Worm (Caenorhabditis elegans): ENCODE data around the gene npr-11.
A peak's percentile ranks its signal among the peaks of the same experiment; 100 is the strongest.

Gene npr-11

ce11 chrX:1265336-1265735, 9.9 kb upstream of the npr-11 start:
- TF ChIP-seq ceh-13 (GFP tag; optimal IDR thresholded peaks at IDR 0.05) (no peak), sea-1 (GFP tag; conservative IDR thresholded peaks at IDR 0.05) (no peak), ama-1 (optimal IDR thresholded peaks at IDR 0.05) (no peak), pes-1 (GFP tag; IDR thresholded peaks at IDR 0.05) (no peak), tbx-37 (GFP tag; conservative IDR thresholded peaks at IDR 0.05) (no peak), tbx-11 (GFP tag; IDR thresholded peaks at IDR 0.05) (no peak), aly-1 (tag; optimal IDR thresholded peaks at IDR 0.05) (no peak), B0310.2 (tag; optimal IDR thresholded peaks at IDR 0.05) (no peak), tra-4 (tag; optimal IDR thresholded peaks at IDR 0.05) (no peak), hmbx-1 (tag; optimal IDR thresholded peaks at IDR 0.05) (no peak), hnd-1 (tag; optimal IDR thresholded peaks at IDR 0.05) (no peak), ets-7 (tag; optimal IDR thresholded peaks at IDR 0.05) (no peak), ceh-36 (tag; optimal IDR thresholded peaks at IDR 0.05) (no peak), hmg-4 (GFP tag; optimal IDR thresholded peaks at IDR 0.05) (no peak), flt-1 (GFP tag; IDR thresholded peaks at IDR 0.05) (no peak), scrt-1 (GFP tag; IDR thresholded peaks at IDR 0.05) (no peak), F13C5.2 (tag; optimal IDR thresholded peaks at IDR 0.05) (no peak)

DNA sequence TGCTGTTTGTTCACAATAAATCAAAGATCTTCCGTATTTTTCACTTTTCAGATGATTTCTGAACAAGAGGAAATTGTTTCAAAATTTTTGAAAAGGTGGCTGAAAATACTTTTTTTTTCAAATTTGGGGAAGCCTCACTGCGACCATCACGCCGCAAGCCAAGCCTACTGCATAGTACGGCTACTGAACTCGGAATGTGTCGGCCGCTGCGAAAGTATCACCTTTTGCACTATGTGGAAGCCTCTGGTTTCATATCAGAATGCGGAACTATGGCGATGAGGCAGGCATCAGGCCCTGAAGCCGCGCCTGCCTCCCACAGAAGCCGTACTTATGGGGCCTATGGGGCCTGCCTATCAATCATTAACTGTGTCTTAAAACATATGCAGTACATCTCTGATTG, 2.2 kb upstream of the npr-11 start:
- TF ChIP-seq hmg-4 (GFP tag; optimal IDR thresholded peaks at IDR 0.05): no peak
- no peak for TF ChIP-seq tra-4 (tag; optimal IDR thresholded peaks at IDR 0.05)

DNA sequence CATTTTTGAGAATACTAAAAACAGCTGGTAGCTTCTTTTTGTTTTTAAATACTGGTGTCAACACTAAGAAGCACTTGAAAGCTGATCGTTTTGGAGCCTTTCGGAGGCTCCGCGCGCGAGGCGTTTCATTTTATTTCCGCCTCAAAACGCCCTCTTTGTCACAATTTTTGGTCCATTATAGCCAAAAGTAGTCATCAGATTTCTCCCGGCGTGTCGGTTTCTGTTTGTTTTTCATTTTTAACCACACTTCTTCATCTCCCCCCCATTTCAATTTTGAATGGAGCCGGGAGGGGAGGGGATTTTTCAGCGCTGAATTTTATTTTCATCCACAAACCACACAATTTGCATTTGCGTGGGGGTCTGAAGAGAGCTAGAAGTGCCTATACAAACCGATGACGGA, 5.7 kb downstream of the npr-11 start, which contains the start of gene C25G6.4:
Gene C25G6.4 (minus strand): TSS at position 101 of the 400 bp plus-strand sequence.
- TF ChIP-seq scrt-1 (GFP tag; IDR thresholded peaks at IDR 0.05) (no peak), ets-7 (tag; optimal IDR thresholded peaks at IDR 0.05) (no peak), B0310.2 (tag; optimal IDR thresholded peaks at IDR 0.05) (no peak), flt-1 (GFP tag; IDR thresholded peaks at IDR 0.05) (no peak), ama-1 (optimal IDR thresholded peaks at IDR 0.05) (no peak), tra-4 (tag; optimal IDR thresholded peaks at IDR 0.05) (no peak), hmbx-1 (tag; optimal IDR thresholded peaks at IDR 0.05) (no peak), sea-1 (GFP tag; conservative IDR thresholded peaks at IDR 0.05) (no peak), tbx-11 (GFP tag; IDR thresholded peaks at IDR 0.05) (no peak), F13C5.2 (tag; optimal IDR thresholded peaks at IDR 0.05) (no peak)

DNA sequence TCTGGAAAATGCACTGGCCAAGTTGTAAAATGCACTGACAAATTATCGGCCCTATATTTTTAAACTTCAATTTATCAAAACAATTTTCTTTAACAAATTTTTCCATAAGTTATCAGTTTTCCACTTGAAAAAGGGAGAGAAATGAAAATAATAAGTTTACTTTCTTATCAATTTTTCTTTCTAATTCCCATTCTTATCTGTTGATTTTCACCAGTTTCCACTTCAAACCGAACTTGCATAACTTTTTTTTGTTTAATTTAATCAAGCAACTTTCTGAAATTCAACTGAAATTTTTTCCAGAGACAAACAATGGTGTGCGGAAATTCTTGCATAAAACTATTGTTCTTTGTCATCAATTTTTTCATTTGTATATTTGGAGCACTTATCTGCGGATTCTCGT, 9.7 kb downstream of the npr-11 start, which contains the start of gene tsp-9:
Gene tsp-9 (plus strand): TSS at position 301 of the 400 bp plus-strand sequence.
- TF ChIP-seq F13C5.2 (tag; optimal IDR thresholded peaks at IDR 0.05) (no peak), hmg-4 (GFP tag; optimal IDR thresholded peaks at IDR 0.05) (no peak), B0310.2 (tag; optimal IDR thresholded peaks at IDR 0.05) (no peak), scrt-1 (GFP tag; IDR thresholded peaks at IDR 0.05) (no peak), hnd-1 (tag; optimal IDR thresholded peaks at IDR 0.05) (no peak), tra-4 (tag; optimal IDR thresholded peaks at IDR 0.05) (no peak), tbx-11 (GFP tag; IDR thresholded peaks at IDR 0.05) (no peak), ceh-36 (tag; optimal IDR thresholded peaks at IDR 0.05) (no peak), ama-1 (optimal IDR thresholded peaks at IDR 0.05) (no peak), hmbx-1 (tag; optimal IDR thresholded peaks at IDR 0.05) (no peak), tbx-37 (GFP tag; conservative IDR thresholded peaks at IDR 0.05) (no peak), pes-1 (GFP tag; IDR thresholded peaks at IDR 0.05) (no peak), flt-1 (GFP tag; IDR thresholded peaks at IDR 0.05) (no peak)

- TF ChIP-seq aly-1 (tag; optimal IDR thresholded peaks at IDR 0.05): no peak
- TF ChIP-seq hmg-4 (GFP tag; optimal IDR thresholded peaks at IDR 0.05): peak; percentile 30
- TF ChIP-seq hnd-1 (tag; optimal IDR thresholded peaks at IDR 0.05): no peak
- TF ChIP-seq flt-1 (GFP tag; IDR thresholded peaks at IDR 0.05): no peak
- TF ChIP-seq tra-4 (tag; optimal IDR thresholded peaks at IDR 0.05): no peak
Observed at ce11 chrX:1244235-1244634, 11.2 kb downstream of the npr-11 start.

ce11 chrX:1242763-1243162, 12.7 kb downstream of the npr-11 start:
- TF ChIP-seq hmbx-1 (tag; optimal IDR thresholded peaks at IDR 0.05) (no peak), aly-1 (tag; optimal IDR thresholded peaks at IDR 0.05) (no peak), F13C5.2 (tag; optimal IDR thresholded peaks at IDR 0.05) (no peak), scrt-1 (GFP tag; IDR thresholded peaks at IDR 0.05) (no peak), ceh-36 (tag; optimal IDR thresholded peaks at IDR 0.05) (no peak), hnd-1 (tag; optimal IDR thresholded peaks at IDR 0.05) (no peak), ets-7 (tag; optimal IDR thresholded peaks at IDR 0.05) (no peak), sea-1 (GFP tag; conservative IDR thresholded peaks at IDR 0.05) (no peak), ceh-13 (GFP tag; optimal IDR thresholded peaks at IDR 0.05) (no peak), B0310.2 (tag; optimal IDR thresholded peaks at IDR 0.05) (no peak), hmg-4 (GFP tag; optimal IDR thresholded peaks at IDR 0.05) (no peak), tbx-11 (GFP tag; IDR thresholded peaks at IDR 0.05) (no peak)

- TF ChIP-seq tbx-11 (GFP tag; IDR thresholded peaks at IDR 0.05) (no peak), ceh-13 (GFP tag; optimal IDR thresholded peaks at IDR 0.05) (no peak), tra-4 (tag; optimal IDR thresholded peaks at IDR 0.05) (no peak), ceh-36 (tag; optimal IDR thresholded peaks at IDR 0.05) (no peak), tbx-37 (GFP tag; conservative IDR thresholded peaks at IDR 0.05) (no peak), hmg-4 (GFP tag; optimal IDR thresholded peaks at IDR 0.05) (no peak), hnd-1 (tag; optimal IDR thresholded peaks at IDR 0.05) (no peak)
Observed at ce11 chrX:1238803-1239202, 16.6 kb downstream of the npr-11 start, which contains the start of gene C25G6.3. C25G6.3 (minus strand) TSS chrX:1238903.

ce11 chrX:1232074-1232473, 23.4 kb downstream of the npr-11 start:
- TF ChIP-seq tbx-37 (GFP tag; conservative IDR thresholded peaks at IDR 0.05): no peak
- no peak for TF ChIP-seq B0310.2 (tag; optimal IDR thresholded peaks at IDR 0.05)
- no peak for TF ChIP-seq ceh-36 (tag; optimal IDR thresholded peaks at IDR 0.05)
- no peak for TF ChIP-seq F13C5.2 (tag; optimal IDR thresholded peaks at IDR 0.05)
- no peak for TF ChIP-seq tra-4 (tag; optimal IDR thresholded peaks at IDR 0.05)
- TF ChIP-seq scrt-1 (GFP tag; IDR thresholded peaks at IDR 0.05): no peak
- TF ChIP-seq hnd-1 (tag; optimal IDR thresholded peaks at IDR 0.05): no peak
- no peak for TF ChIP-seq ets-7 (tag; optimal IDR thresholded peaks at IDR 0.05)
- no peak for TF ChIP-seq sea-1 (GFP tag; conservative IDR thresholded peaks at IDR 0.05)
- no peak for TF ChIP-seq tbx-11 (GFP tag; IDR thresholded peaks at IDR 0.05)
- no peak for TF ChIP-seq hmbx-1 (tag; optimal IDR thresholded peaks at IDR 0.05)
- TF ChIP-seq ceh-13 (GFP tag; optimal IDR thresholded peaks at IDR 0.05): no peak
- no peak for TF ChIP-seq pes-1 (GFP tag; IDR thresholded peaks at IDR 0.05)
- TF ChIP-seq aly-1 (tag; optimal IDR thresholded peaks at IDR 0.05): no peak
- TF ChIP-seq flt-1 (GFP tag; IDR thresholded peaks at IDR 0.05): no peak
- TF ChIP-seq hmg-4 (GFP tag; optimal IDR thresholded peaks at IDR 0.05): no peak

Measured in whole organism, early embryonic.